Worm (Caenorhabditis elegans) whole organism, young adult: ENCODE measurements around the gene C52A11.3.
A peak's percentile ranks its signal among the peaks of the same experiment; 100 is the strongest.

Experiments used
- C17E4.6 ChIP-seq: fragments of 200-800 bp; sonication (Bioruptor generic); IDR thresholded peaks from 2 replicates; pipeline ENCODE4 v1.3.6; 2022; ENCODE audit warnings: missing genetic modification reagents, missing genetic modification characterization, missing compliant biosample characterization
- D2030.7 ChIP-seq: fragments of 200-800 bp; sonication (Bioruptor generic); IDR thresholded peaks from 2 replicates; pipeline ENCODE4 v1.3.6; 2022; ENCODE audit warnings: missing genetic modification reagents, missing genetic modification characterization, missing compliant biosample characterization
- F10E7.11 ChIP-seq: sonication (generic microtip); optimal IDR thresholded peaks from 2 replicates; lab custom pipeline; 2017; ENCODE audit warnings: mild to moderate bottlenecking, missing genetic modification characterization, moderate library complexity, missing compliant biosample characterization
- F33H1.4 ChIP-seq: fragments of 200-800 bp; sonication (Bioruptor generic); IDR thresholded peaks from 2 replicates; pipeline ENCODE4 v1.3.6; 2022; ENCODE audit warnings: missing genetic modification reagents, missing genetic modification characterization, missing compliant biosample characterization
- F55B11.4 ChIP-seq: sonication (generic microtip); optimal IDR thresholded peaks from 2 replicates; lab custom pipeline; 2016; ENCODE audit warnings: missing compliant biosample characterization, missing genetic modification characterization, borderline replicate concordance; ENCODE audit not compliant: insufficient read depth
- F57C9.4 ChIP-seq: sonication (generic microtip); optimal IDR thresholded peaks from 2 replicates; lab custom pipeline; 2017; ENCODE audit warnings: mild to moderate bottlenecking, missing genetic modification characterization, missing compliant biosample characterization
- K11D2.4 ChIP-seq: fragments of 200-800 bp; sonication (Bioruptor generic); IDR thresholded peaks from 2 replicates; pipeline ENCODE4 v1.3.6; 2022; ENCODE audit warnings: missing genetic modification reagents, missing genetic modification characterization, missing compliant biosample characterization
- Y56A3A.18 ChIP-seq: fragments of 200-800 bp; sonication (Bioruptor generic); IDR thresholded peaks from 2 replicates; pipeline ENCODE4 v1.3.6; 2022; ENCODE audit warnings: missing genetic modification reagents, missing genetic modification characterization, missing compliant biosample characterization
- Y95B8A.8 ChIP-seq: fragments of 200-800 bp; sonication (Bioruptor generic); IDR thresholded peaks from 2 replicates; pipeline ENCODE4 v1.3.6; 2022; ENCODE audit warnings: missing genetic modification reagents, missing genetic modification characterization, missing compliant biosample characterization
- atf-7 ChIP-seq: sonication (generic microtip); optimal IDR thresholded peaks from 2 replicates; lab custom pipeline; 2017; ENCODE audit warnings: mild to moderate bottlenecking, missing genetic modification characterization, missing compliant biosample characterization
- attf-3 ChIP-seq: fragments of 200-800 bp; sonication (Bioruptor generic); conservative IDR thresholded peaks from 2 replicates; pipeline ENCODE4 v1.3.6; 2022; ENCODE audit warnings: missing genetic modification reagents, missing genetic modification characterization, missing compliant biosample characterization
- attf-6 ChIP-seq: fragments of 200-800 bp; sonication (Bioruptor generic); IDR thresholded peaks from 2 replicates; pipeline ENCODE4 v1.3.6; 2022; ENCODE audit warnings: missing genetic modification reagents, missing genetic modification characterization, missing compliant biosample characterization
- bed-2 ChIP-seq: fragments of 200-800 bp; sonication (Bioruptor generic); IDR thresholded peaks from 2 replicates; pipeline ENCODE4 v1.3.6; 2022; ENCODE audit warnings: missing genetic modification reagents, missing genetic modification characterization, missing compliant biosample characterization
- cebp-2 ChIP-seq: fragments of 200-800 bp; sonication (Bioruptor generic); IDR thresholded peaks from 2 replicates; pipeline ENCODE4 v1.3.6; 2022; ENCODE audit warnings: missing genetic modification characterization, missing compliant biosample characterization
- chd-7 ChIP-seq: sonication (generic microtip); optimal IDR thresholded peaks from 2 replicates; lab custom pipeline; 2016; ENCODE audit warnings: mild to moderate bottlenecking, missing genetic modification characterization, moderate library complexity, missing compliant biosample characterization
- die-1 ChIP-seq: sonication (generic microtip); optimal IDR thresholded peaks from 2 replicates; lab custom pipeline; 2016; ENCODE audit warnings: missing genotype, mild to moderate bottlenecking, missing genetic modification characterization, missing compliant biosample characterization
- dox-1 ChIP-seq: fragments of 200-800 bp; sonication (Bioruptor generic); IDR thresholded peaks from 2 replicates; pipeline ENCODE4 v1.3.6; 2022; ENCODE audit warnings: missing genetic modification reagents, missing genetic modification characterization, missing compliant biosample characterization
- dpl-1 ChIP-seq: fragments of 150-350 bp; optimal IDR thresholded peaks from 2 replicates; lab custom pipeline; 2014; ENCODE audit warnings: missing biosample characterization, missing genetic modification reagents, missing genetic modification characterization
- efl-1 ChIP-seq: fragments of 150-350 bp; optimal IDR thresholded peaks from 2 replicates; lab custom pipeline; 2014; ENCODE audit warnings: missing biosample characterization, missing genetic modification reagents, missing genetic modification characterization
- ekl-4 ChIP-seq: fragments of 200-800 bp; sonication (Bioruptor generic); IDR thresholded peaks from 2 replicates; pipeline ENCODE4 v1.3.6; 2022; ENCODE audit warnings: missing genetic modification reagents, missing genetic modification characterization, missing compliant biosample characterization
- hlh-26 ChIP-seq: fragments of 200-800 bp; sonication (Bioruptor generic); conservative IDR thresholded peaks from 2 replicates; pipeline ENCODE4 v1.3.6; 2022; ENCODE audit warnings: missing genetic modification reagents, missing genetic modification characterization, missing compliant biosample characterization
- let-526 ChIP-seq: fragments of 200-800 bp; sonication (Bioruptor generic); IDR thresholded peaks from 2 replicates; pipeline ENCODE4 v1.3.6; 2022; ENCODE audit warnings: missing genetic modification reagents, missing genetic modification characterization, missing compliant biosample characterization
- lin-26 ChIP-seq: fragments of 200-800 bp; sonication (Bioruptor generic); IDR thresholded peaks from 2 replicates; pipeline ENCODE4 v1.3.6; 2022; ENCODE audit warnings: missing genetic modification reagents, missing genetic modification characterization, missing compliant biosample characterization
- lin-35 ChIP-seq, 3 experiments: fragments of 150-350 bp in 2 of 3; sonication (generic microtip) in 1 of 3; optimal IDR thresholded peaks; 2 replicates each; lab custom pipeline; 2014 to 2018; ENCODE audit warnings: missing biosample characterization in 3 of 3, missing genetic modification characterization in 3 of 3, missing genetic modification reagents in 3 of 3
- lir-1 ChIP-seq: fragments of 200-800 bp; sonication (Bioruptor generic); conservative IDR thresholded peaks from 2 replicates; pipeline ENCODE4 v1.3.6; 2022; ENCODE audit warnings: missing genetic modification reagents, missing genetic modification characterization, missing compliant biosample characterization
- mcd-1 ChIP-seq: fragments of 200-800 bp; sonication (Bioruptor generic); IDR thresholded peaks from 2 replicates; pipeline ENCODE4 v1.3.6; 2022; ENCODE audit warnings: missing genetic modification reagents, missing genetic modification characterization, missing compliant biosample characterization
- mel-28 ChIP-seq: sonication (generic microtip); optimal IDR thresholded peaks from 2 replicates; lab custom pipeline; 2016; ENCODE audit warnings: borderline replicate concordance, mild to moderate bottlenecking, missing genetic modification characterization, missing compliant biosample characterization
- nfya-2 ChIP-seq: fragments of 200-800 bp; sonication (Bioruptor generic); IDR thresholded peaks from 2 replicates; pipeline ENCODE4 v1.3.6; 2022; ENCODE audit warnings: missing genetic modification reagents, missing genetic modification characterization, missing compliant biosample characterization
- nfyb-1 ChIP-seq: fragments of 200-800 bp; sonication (Bioruptor generic); IDR thresholded peaks from 2 replicates; pipeline ENCODE4 v1.3.6; 2022; ENCODE audit warnings: missing genetic modification reagents, missing genetic modification characterization, missing compliant biosample characterization
- nhr-80 ChIP-seq: sonication (generic microtip); optimal IDR thresholded peaks from 2 replicates; lab custom pipeline; 2016; ENCODE audit warnings: missing genetic modification characterization, missing compliant biosample characterization
- nhr-90 ChIP-seq: sonication (generic microtip); optimal IDR thresholded peaks from 2 replicates; lab custom pipeline; 2016; ENCODE audit warnings: missing genotype, mild to moderate bottlenecking, missing genetic modification characterization, missing compliant biosample characterization
- pbrm-1 ChIP-seq: fragments of 200-800 bp; sonication (Bioruptor generic); IDR thresholded peaks from 2 replicates; pipeline ENCODE4 v1.3.6; 2022; ENCODE audit warnings: missing genetic modification reagents, missing genetic modification characterization, missing compliant biosample characterization
- pha-4 ChIP-seq: fragments of 150-350 bp; sonication (generic microtip); optimal IDR thresholded peaks from 2 replicates; lab custom pipeline; 2014; ENCODE audit warnings: missing biosample characterization, missing genetic modification reagents, missing genetic modification characterization
- rpc-1 ChIP-seq, 2 experiments: fragments of 150-350 bp in 1 of 2; sonication (generic microtip) in 1 of 2; optimal IDR thresholded peaks; 2 replicates each; lab custom pipeline; 2014 to 2018; ENCODE audit warnings: missing biosample characterization in 1 of 2, missing genetic modification characterization in 1 of 2, missing genetic modification reagents in 1 of 2, missing genotype in 1 of 2
- snpc-3.4 ChIP-seq: sonication (generic microtip); optimal IDR thresholded peaks from 2 replicates; lab custom pipeline; 2017; ENCODE audit warnings: missing genetic modification characterization, mild to moderate bottlenecking, missing compliant biosample characterization, antibody characterized with exemption, moderate library complexity, missing genotype, missing genetic modification reagents
- somi-1 ChIP-seq: fragments of 200-800 bp; sonication (Bioruptor generic); optimal IDR thresholded peaks from 2 replicates; lab custom pipeline; 2018; ENCODE audit warnings: mild to moderate bottlenecking, missing genetic modification characterization, missing compliant biosample characterization
- tlf-1 ChIP-seq: fragments of 200-800 bp; sonication (Bioruptor generic); optimal IDR thresholded peaks from 2 replicates; lab custom pipeline; 2018; ENCODE audit warnings: mild to moderate bottlenecking, missing genetic modification characterization, missing compliant biosample characterization
- unc-130 ChIP-seq: sonication (generic microtip); optimal IDR thresholded peaks from 2 replicates; lab custom pipeline; 2016; ENCODE audit warnings: missing genetic modification reagents, missing genetic modification characterization, missing compliant biosample characterization
- zfh-2 ChIP-seq: fragments of 200-800 bp; sonication (Bioruptor generic); conservative IDR thresholded peaks from 2 replicates; pipeline ENCODE4 v1.3.6; 2022; ENCODE audit warnings: missing genetic modification reagents, missing genetic modification characterization, missing compliant biosample characterization
- zim-3 ChIP-seq: sonication (generic microtip); optimal IDR thresholded peaks from 2 replicates; lab custom pipeline; 2017; ENCODE audit warnings: mild to moderate bottlenecking, missing genetic modification characterization, moderate library complexity, missing compliant biosample characterization
- ztf-18 ChIP-seq: sonication (generic microtip); optimal IDR thresholded peaks from 2 replicates; lab custom pipeline; 2016; ENCODE audit warnings: missing genotype, mild to moderate bottlenecking, missing genetic modification characterization, missing compliant biosample characterization
- ztf-22 ChIP-seq: fragments of 200-800 bp; sonication (Bioruptor generic); optimal IDR thresholded peaks from 2 replicates; lab custom pipeline; 2018; ENCODE audit warnings: mild to moderate bottlenecking, missing genetic modification characterization, moderate library complexity, missing compliant biosample characterization
- ztf-25 ChIP-seq: fragments of 200-800 bp; sonication (Bioruptor generic); IDR thresholded peaks from 2 replicates; pipeline ENCODE4 v1.3.6; 2022; ENCODE audit warnings: missing genetic modification reagents, missing genetic modification characterization, missing compliant biosample characterization
- ztf-26 ChIP-seq: sonication (generic microtip); optimal IDR thresholded peaks from 2 replicates; lab custom pipeline; 2017; ENCODE audit warnings: missing genetic modification characterization, missing compliant biosample characterization
- ztf-6 ChIP-seq: fragments of 200-800 bp; sonication (Bioruptor generic); IDR thresholded peaks from 2 replicates; pipeline ENCODE4 v1.3.6; 2022; ENCODE audit warnings: missing genetic modification reagents, missing genetic modification characterization, missing compliant biosample characterization

C52A11.3 gene

ce11 chrII:10760801-10761200 is 23.6 kb downstream of the C52A11.3 start:
- TF ChIP-seq hlh-26 (no peak), unc-130 (GFP tag; lab: Kevin White, UChicago) (no peak), dpl-1 (no peak), ztf-6 (GFP tag; lab: Robert Waterston, UW) (no peak), somi-1 (GFP tag; lab: Kevin White, UChicago) (no peak), pha-4 (no peak), chd-7 (tag; lab: Kevin White, UChicago) (no peak), cebp-2 (GFP tag; lab: Robert Waterston, UW) (no peak), snpc-3.4 (tag; lab: Kevin White, UChicago) (no peak), tlf-1 (GFP tag; lab: Kevin White, UChicago) (no peak), let-526 (GFP tag; lab: Robert Waterston, UW) (no peak), nhr-90 (no peak), F57C9.4 (tag; lab: Kevin White, UChicago) (no peak), F33H1.4 (GFP tag; lab: Robert Waterston, UW) (no peak)
- TF ChIP-seq, all 124 proteins: peak for 0

DNA sequence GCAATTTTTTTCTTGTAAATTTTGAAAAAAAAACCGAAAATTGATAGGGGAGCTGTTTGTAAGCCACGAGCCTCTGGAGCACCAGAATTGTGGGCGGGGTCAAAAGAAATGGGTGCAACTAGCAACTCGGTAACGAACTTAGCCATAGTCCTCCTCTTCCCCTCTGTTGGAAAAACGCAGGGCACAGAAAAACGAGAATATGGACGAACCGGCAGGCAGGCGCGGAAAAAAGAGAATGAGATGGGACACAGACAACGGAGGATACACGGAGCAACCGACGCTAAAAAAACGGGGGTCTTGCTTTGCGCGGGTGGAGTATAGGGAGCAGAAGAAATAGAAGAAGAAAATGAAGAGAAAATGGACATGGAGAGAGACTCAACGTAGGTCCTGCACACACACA is 24.5 kb downstream of the C52A11.3 start:
- TF ChIP-seq zfh-2 (GFP tag; lab: Robert Waterston, UW) (peak; percentile 48; the same call in 1 of the 2 replicates), ekl-4 (GFP tag; lab: Robert Waterston, UW) (no peak)

DNA sequence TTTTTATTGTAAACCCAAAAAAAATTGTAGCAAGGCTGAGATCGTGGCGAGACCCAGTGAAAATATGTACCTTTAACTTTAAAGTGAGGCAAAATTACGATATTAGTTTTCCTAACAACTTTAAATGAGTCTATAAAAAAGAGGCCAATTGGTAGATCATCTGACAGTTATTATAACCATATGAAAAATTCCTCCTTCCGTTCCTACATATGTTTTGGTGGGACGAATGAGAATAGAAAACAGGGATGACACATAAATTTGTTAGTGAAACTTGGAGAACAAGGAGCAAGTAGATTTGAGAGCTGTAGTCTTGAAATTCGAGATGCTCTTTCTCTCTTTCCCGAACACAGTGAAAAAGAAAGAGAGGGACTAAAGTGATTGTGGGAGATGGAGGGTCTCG is 28.1 kb downstream of the C52A11.3 start:
- no peak for TF ChIP-seq Y95B8A.8
- TF ChIP-seq F55B11.4, result no peak
- TF ChIP-seq unc-130 (GFP tag; lab: Kevin White, UChicago), result no peak
- TF ChIP-seq lin-26 (GFP tag; lab: Robert Waterston, UW), result no peak
- no peak for TF ChIP-seq dox-1 (GFP tag; lab: Robert Waterston, UW)
- no peak for TF ChIP-seq nhr-90
- TF ChIP-seq ztf-6 (GFP tag; lab: Robert Waterston, UW), result no peak
- no peak for TF ChIP-seq ztf-22 (GFP tag; lab: Kevin White, UChicago)
- no peak for TF ChIP-seq bed-2 (GFP tag; lab: Robert Waterston, UW)
- TF ChIP-seq attf-3 (GFP tag; lab: Robert Waterston, UW), result no peak
- no peak for TF ChIP-seq K11D2.4 (GFP tag; lab: Robert Waterston, UW)
- TF ChIP-seq lin-35 (GFP tag; optimal IDR thresholded peaks at IDR 0.05; lab: Kevin White, UChicago), result no peak
- no peak for TF ChIP-seq F57C9.4 (tag; lab: Kevin White, UChicago)
- no peak for TF ChIP-seq zim-3 (tag; lab: Kevin White, UChicago)
- no peak for TF ChIP-seq C17E4.6 (GFP tag; lab: Robert Waterston, UW)
- no peak for TF ChIP-seq nhr-80
- no peak for TF ChIP-seq D2030.7 (GFP tag; lab: Robert Waterston, UW)
- no peak for TF ChIP-seq snpc-3.4 (tag; lab: Kevin White, UChicago)

ce11 chrII:10766773-10767172 is 29.6 kb downstream of the C52A11.3 start:
- TF ChIP-seq ekl-4 (GFP tag; lab: Robert Waterston, UW) (no peak), D2030.7 (GFP tag; lab: Robert Waterston, UW) (no peak), mel-28 (tag; lab: Kevin White, UChicago) (no peak), pbrm-1 (no peak), efl-1 (GFP tag; lab: Kevin White, UChicago) (no peak), Y56A3A.18 (GFP tag; lab: Robert Waterston, UW) (no peak), F10E7.11 (tag; lab: Kevin White, UChicago) (no peak), nfya-2 (no peak), mcd-1 (GFP tag; lab: Robert Waterston, UW) (no peak), atf-7 (tag; lab: Kevin White, UChicago) (no peak), nfyb-1 (no peak), rpc-1 (optimal IDR thresholded peaks at IDR 0.05; lab: Kevin White, UChicago) (no peak), rpc-1 (tag; optimal IDR thresholded peaks at IDR 0.05; lab: Kevin White, UChicago) (no peak), ztf-26 (tag; lab: Kevin White, UChicago) (no peak), chd-7 (tag; lab: Kevin White, UChicago) (no peak), die-1 (tag; lab: Kevin White, UChicago) (no peak), attf-6 (GFP tag; lab: Robert Waterston, UW) (no peak), lir-1 (GFP tag; lab: Robert Waterston, UW) (no peak), ztf-18 (tag; lab: Kevin White, UChicago) (no peak), ztf-25 (GFP tag; lab: Robert Waterston, UW) (no peak)
